Worm (Caenorhabditis elegans) whole organism, young adult: ENCODE results near the gene Y59A8B.21.
A peak's percentile ranks its signal among the peaks of the same experiment; 100 is the strongest.
"Not testable (repeated sequence)": the region's sequence is repeated elsewhere in the genome, so short reads cannot be mapped to it uniquely, and the experiment has no call there.

Source experiments
- B0019.2 ChIP-seq: fragments of 200-800 bp; sonication (Bioruptor generic); conservative IDR thresholded peaks from 2 replicates; pipeline ENCODE4 v1.3.6; 2022; ENCODE audit warnings: missing genetic modification reagents, missing genetic modification characterization, missing compliant biosample characterization
- C17E4.6 ChIP-seq: fragments of 200-800 bp; sonication (Bioruptor generic); IDR thresholded peaks from 2 replicates; pipeline ENCODE4 v1.3.6; 2022; ENCODE audit warnings: missing genetic modification reagents, missing genetic modification characterization, missing compliant biosample characterization
- F10E7.11 ChIP-seq: sonication (generic microtip); optimal IDR thresholded peaks from 2 replicates; lab custom pipeline; 2017; ENCODE audit warnings: mild to moderate bottlenecking, missing genetic modification characterization, moderate library complexity, missing compliant biosample characterization
- F33H1.4 ChIP-seq: fragments of 200-800 bp; sonication (Bioruptor generic); IDR thresholded peaks from 2 replicates; pipeline ENCODE4 v1.3.6; 2022; ENCODE audit warnings: missing genetic modification reagents, missing genetic modification characterization, missing compliant biosample characterization
- F39B2.1 ChIP-seq: fragments of 200-800 bp; sonication (Bioruptor generic); IDR thresholded peaks from 2 replicates; pipeline ENCODE4 v1.3.6; 2022; ENCODE audit warnings: missing genetic modification reagents, missing genetic modification characterization, missing compliant biosample characterization
- F49E8.2 ChIP-seq: sonication (generic microtip); optimal IDR thresholded peaks from 3 replicates; lab custom pipeline; 2017; ENCODE audit warnings: missing genetic modification characterization, mild to moderate bottlenecking, missing compliant biosample characterization, antibody characterized with exemption, moderate library complexity; ENCODE audit not compliant: insufficient read depth
- Y79H2A.3 ChIP-seq: fragments of 200-800 bp; sonication (Bioruptor generic); conservative IDR thresholded peaks from 2 replicates; pipeline ENCODE4 v1.3.6; 2022; ENCODE audit warnings: missing genetic modification reagents, missing genetic modification characterization, missing compliant biosample characterization
- ama-1 ChIP-seq, 3 experiments: fragments of 150-350 bp in 1 of 3; sonication (generic microtip) in 2 of 3; optimal IDR thresholded peaks; 2 replicates each; lab custom pipeline; 2014 to 2018; ENCODE audit warnings: missing biosample characterization in 2 of 3, missing genetic modification characterization in 2 of 3, missing genetic modification reagents in 2 of 3
- attf-6 ChIP-seq: fragments of 200-800 bp; sonication (Bioruptor generic); IDR thresholded peaks from 2 replicates; pipeline ENCODE4 v1.3.6; 2022; ENCODE audit warnings: missing genetic modification reagents, missing genetic modification characterization, missing compliant biosample characterization
- bed-1 ChIP-seq: fragments of 200-800 bp; sonication (Bioruptor generic); IDR thresholded peaks from 2 replicates; pipeline ENCODE4 v1.3.6; 2022; ENCODE audit warnings: missing genetic modification reagents, missing genetic modification characterization, missing compliant biosample characterization
- ccch-3 ChIP-seq: fragments of 200-800 bp; sonication (Bioruptor generic); optimal IDR thresholded peaks from 2 replicates; lab custom pipeline; 2018; ENCODE audit warnings: mild to moderate bottlenecking, missing genetic modification characterization, missing compliant biosample characterization
- cebp-2 ChIP-seq: fragments of 200-800 bp; sonication (Bioruptor generic); IDR thresholded peaks from 2 replicates; pipeline ENCODE4 v1.3.6; 2022; ENCODE audit warnings: missing genetic modification characterization, missing compliant biosample characterization
- ceh-91 ChIP-seq: fragments of 200-800 bp; sonication (Bioruptor generic); IDR thresholded peaks from 2 replicates; pipeline ENCODE4 v1.3.6; 2022; ENCODE audit warnings: missing genetic modification reagents, missing genetic modification characterization, missing compliant biosample characterization
- dpff-1 ChIP-seq: sonication (generic microtip); optimal IDR thresholded peaks from 2 replicates; lab custom pipeline; 2017; ENCODE audit warnings: mild to moderate bottlenecking, missing genetic modification characterization, missing compliant biosample characterization
- ets-4 ChIP-seq: fragments of 200-800 bp; sonication (Bioruptor generic); optimal IDR thresholded peaks from 2 replicates; lab custom pipeline; 2018; ENCODE audit warnings: mild to moderate bottlenecking, missing genetic modification characterization, missing compliant biosample characterization
- gei-17 ChIP-seq: fragments of 200-800 bp; sonication (Bioruptor generic); optimal IDR thresholded peaks from 2 replicates; lab custom pipeline; 2018; ENCODE audit warnings: mild to moderate bottlenecking, missing genetic modification characterization, missing compliant biosample characterization
- hrde-1 ChIP-seq: sonication (generic microtip); optimal IDR thresholded peaks from 2 replicates; lab custom pipeline; 2016; ENCODE audit warnings: missing genetic modification characterization, mild to moderate bottlenecking, missing compliant biosample characterization, moderate library complexity, missing genotype, missing genetic modification reagents, borderline replicate concordance
- let-607 ChIP-seq, 2 experiments: fragments of 200-800 bp in 1 of 2; sonication (Bioruptor generic) in 1 of 2; sonication (generic microtip) in 1 of 2; optimal IDR thresholded peaks; 2 replicates each; lab custom pipeline; 2016 to 2018; ENCODE audit warnings: mild to moderate bottlenecking in 2 of 2, missing compliant biosample characterization in 2 of 2, missing genetic modification characterization in 2 of 2, moderate library complexity in 2 of 2, missing genotype in 1 of 2
- lin-40 ChIP-seq: sonication (generic microtip); optimal IDR thresholded peaks from 2 replicates; lab custom pipeline; 2016; ENCODE audit warnings: missing genetic modification characterization, mild to moderate bottlenecking, missing compliant biosample characterization, missing genotype, missing genetic modification reagents
- madf-10 ChIP-seq: sonication (generic microtip); optimal IDR thresholded peaks from 2 replicates; lab custom pipeline; 2016; ENCODE audit warnings: mild to moderate bottlenecking, missing genetic modification characterization, missing compliant biosample characterization
- madf-6 ChIP-seq: fragments of 200-800 bp; sonication (Bioruptor generic); IDR thresholded peaks from 2 replicates; pipeline ENCODE4 v1.3.6; 2022; ENCODE audit warnings: missing genetic modification reagents, missing genetic modification characterization, missing compliant biosample characterization
- mes-4 ChIP-seq: sonication (generic microtip); optimal IDR thresholded peaks from 2 replicates; lab custom pipeline; 2016; ENCODE audit warnings: missing genotype, missing genetic modification characterization, missing compliant biosample characterization
- mxl-1 ChIP-seq: sonication (generic microtip); optimal IDR thresholded peaks from 2 replicates; lab custom pipeline; 2016; ENCODE audit warnings: missing genetic modification characterization, missing compliant biosample characterization
- pbrm-1 ChIP-seq: fragments of 200-800 bp; sonication (Bioruptor generic); IDR thresholded peaks from 2 replicates; pipeline ENCODE4 v1.3.6; 2022; ENCODE audit warnings: missing genetic modification reagents, missing genetic modification characterization, missing compliant biosample characterization
- pha-4 ChIP-seq: fragments of 150-350 bp; sonication (generic microtip); optimal IDR thresholded peaks from 2 replicates; lab custom pipeline; 2014; ENCODE audit warnings: missing biosample characterization, missing genetic modification reagents, missing genetic modification characterization
- sdz-38 ChIP-seq: sonication (generic microtip); optimal IDR thresholded peaks from 2 replicates; lab custom pipeline; 2016; ENCODE audit warnings: missing genotype, missing genetic modification characterization, missing compliant biosample characterization
- snpc-1.1 ChIP-seq: sonication (generic microtip); optimal IDR thresholded peaks from 2 replicates; lab custom pipeline; 2017; ENCODE audit warnings: missing genetic modification characterization, mild to moderate bottlenecking, missing compliant biosample characterization, antibody characterized with exemption, moderate library complexity, missing genotype, missing genetic modification reagents; ENCODE audit not compliant: insufficient read depth
- snpc-3.4 ChIP-seq: sonication (generic microtip); optimal IDR thresholded peaks from 2 replicates; lab custom pipeline; 2017; ENCODE audit warnings: missing genetic modification characterization, mild to moderate bottlenecking, missing compliant biosample characterization, antibody characterized with exemption, moderate library complexity, missing genotype, missing genetic modification reagents
- somi-1 ChIP-seq: fragments of 200-800 bp; sonication (Bioruptor generic); optimal IDR thresholded peaks from 2 replicates; lab custom pipeline; 2018; ENCODE audit warnings: mild to moderate bottlenecking, missing genetic modification characterization, missing compliant biosample characterization
- tbp1 ChIP-seq: fragments of 200-800 bp; sonication (Bioruptor generic); optimal IDR thresholded peaks from 2 replicates; lab custom pipeline; 2018; ENCODE audit warnings: mild to moderate bottlenecking, missing genetic modification characterization, missing compliant biosample characterization
- tlf-1 ChIP-seq: fragments of 200-800 bp; sonication (Bioruptor generic); optimal IDR thresholded peaks from 2 replicates; lab custom pipeline; 2018; ENCODE audit warnings: mild to moderate bottlenecking, missing genetic modification characterization, missing compliant biosample characterization
- zfh-2 ChIP-seq: fragments of 200-800 bp; sonication (Bioruptor generic); conservative IDR thresholded peaks from 2 replicates; pipeline ENCODE4 v1.3.6; 2022; ENCODE audit warnings: missing genetic modification reagents, missing genetic modification characterization, missing compliant biosample characterization
- ztf-28 ChIP-seq: fragments of 200-800 bp; sonication (Bioruptor generic); IDR thresholded peaks from 2 replicates; pipeline ENCODE4 v1.3.6; 2022; ENCODE audit warnings: missing genetic modification reagents, missing genetic modification characterization, missing compliant biosample characterization

The Y59A8B.21 gene

DNA sequence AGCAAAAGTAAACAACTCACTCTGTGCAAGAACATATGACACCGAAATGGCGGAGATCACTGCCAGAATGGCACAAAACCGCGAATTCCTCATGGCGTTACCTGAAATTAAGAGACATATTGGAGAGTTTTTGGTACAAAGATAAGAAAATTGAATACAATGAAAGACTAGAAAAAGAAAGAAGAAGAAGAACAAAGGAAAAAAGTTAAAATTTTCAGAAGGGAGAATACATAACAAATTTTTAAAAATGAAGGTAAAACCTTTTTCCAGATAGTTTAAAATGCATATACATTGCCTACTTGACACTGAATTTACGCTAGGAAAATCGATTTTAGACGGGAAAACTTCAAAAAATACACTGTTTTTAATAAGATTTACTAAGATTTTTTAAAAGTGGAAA lies 15.2 kb downstream of the Y59A8B.21 start, which contains the start of gene lon-8:
Gene lon-8, minus strand, starts transcription at position 101 of the 400 bp plus-strand sequence.
- no peak for TF ChIP-seq let-607 (tag; optimal IDR thresholded peaks at IDR 0.05; lab: Kevin White, UChicago)
- no peak for TF ChIP-seq somi-1 (GFP tag; lab: Kevin White, UChicago)
- no peak for TF ChIP-seq cebp-2 (GFP tag; lab: Robert Waterston, UW)
- TF ChIP-seq ccch-3 (GFP tag; lab: Kevin White, UChicago) = no peak
- no peak for TF ChIP-seq Y79H2A.3 (GFP tag; lab: Robert Waterston, UW)
- no peak for TF ChIP-seq madf-6 (GFP tag; lab: Robert Waterston, UW)
- no peak for TF ChIP-seq B0019.2 (GFP tag; lab: Robert Waterston, UW)
- no peak for TF ChIP-seq ceh-91
- TF ChIP-seq ama-1 (optimal IDR thresholded peaks at IDR 0.05; lab: Kevin White, UChicago) = no peak
- TF ChIP-seq ama-1 (GFP tag; optimal IDR thresholded peaks at IDR 0.05; lab: Kevin White, UChicago) = no peak
- TF ChIP-seq F49E8.2 (tag; lab: Kevin White, UChicago) = no peak
- no peak for TF ChIP-seq F10E7.11 (tag; lab: Kevin White, UChicago)
- TF ChIP-seq dpff-1 (tag; lab: Kevin White, UChicago) = no peak
- TF ChIP-seq madf-10 (tag; lab: Kevin White, UChicago) = no peak
- no peak for TF ChIP-seq pha-4 (tag; lab: Kevin White, UChicago)
- no peak for TF ChIP-seq mxl-1 (tag; lab: Kevin White, UChicago)
- no peak for TF ChIP-seq tbp1 (GFP tag; lab: Kevin White, UChicago)

DNA sequence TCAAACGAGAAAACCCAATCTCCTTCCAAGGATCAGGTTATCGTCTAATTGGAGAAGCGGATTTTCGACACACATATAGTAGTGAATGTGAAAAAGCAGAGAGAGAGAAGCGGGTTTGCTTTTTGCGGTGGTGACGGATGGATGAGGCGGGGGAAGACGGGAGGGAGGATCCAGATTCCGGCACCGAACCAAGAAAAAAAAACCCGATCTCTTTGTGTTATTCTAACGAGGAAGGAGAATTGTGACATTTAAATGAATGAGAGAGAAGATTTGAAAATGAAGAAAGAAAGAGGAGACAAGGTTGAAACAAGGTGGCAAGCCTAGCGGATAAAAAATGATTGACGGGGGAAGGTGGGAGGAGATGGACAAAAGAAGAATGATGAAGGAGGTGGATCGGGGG lies 17.8 kb downstream of the Y59A8B.21 start:
- TF ChIP-seq attf-6 (no peak), ztf-28 (GFP tag; lab: Robert Waterston, UW) (no peak), pbrm-1 (GFP tag; lab: Robert Waterston, UW) (no peak), F33H1.4 (GFP tag; lab: Robert Waterston, UW) (no peak), sdz-38 (no peak), lin-40 (tag; lab: Kevin White, UChicago) (no peak), C17E4.6 (GFP tag; lab: Robert Waterston, UW) (no peak), hrde-1 (tag; lab: Kevin White, UChicago) (no peak), gei-17 (no peak), mes-4 (tag; lab: Kevin White, UChicago) (no peak), ets-4 (GFP tag; lab: Kevin White, UChicago) (no peak), snpc-1.1 (no peak), snpc-3.4 (tag; lab: Kevin White, UChicago) (no peak)

DNA sequence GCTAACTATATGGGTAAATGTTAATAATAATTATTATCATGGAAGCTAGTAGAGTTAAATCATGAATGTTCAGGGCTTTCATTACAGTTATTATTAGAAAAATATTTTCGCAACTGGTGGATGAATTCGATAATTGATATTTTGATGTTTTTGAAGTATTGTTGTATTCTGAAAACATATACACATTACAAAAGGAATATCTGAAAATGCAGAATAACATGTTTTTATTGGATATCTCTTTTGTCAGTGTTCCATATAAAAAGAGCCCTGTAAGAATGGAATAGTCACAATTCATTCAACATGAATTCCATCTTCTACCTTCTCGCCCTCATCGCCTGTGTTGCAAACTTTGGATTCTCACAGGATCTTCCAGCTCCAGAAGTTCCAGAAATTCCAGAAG lies 20.9 kb downstream of the Y59A8B.21 start, which contains the start of gene Y59A8B.19:
Gene Y59A8B.19, plus strand, starts transcription at position 301 of the 400 bp plus-strand sequence.
- TF ChIP-seq tlf-1; F39B2.1; bed-1 (GFP tag; lab: Robert Waterston, UW): not testable (repeated sequence)

DNA sequence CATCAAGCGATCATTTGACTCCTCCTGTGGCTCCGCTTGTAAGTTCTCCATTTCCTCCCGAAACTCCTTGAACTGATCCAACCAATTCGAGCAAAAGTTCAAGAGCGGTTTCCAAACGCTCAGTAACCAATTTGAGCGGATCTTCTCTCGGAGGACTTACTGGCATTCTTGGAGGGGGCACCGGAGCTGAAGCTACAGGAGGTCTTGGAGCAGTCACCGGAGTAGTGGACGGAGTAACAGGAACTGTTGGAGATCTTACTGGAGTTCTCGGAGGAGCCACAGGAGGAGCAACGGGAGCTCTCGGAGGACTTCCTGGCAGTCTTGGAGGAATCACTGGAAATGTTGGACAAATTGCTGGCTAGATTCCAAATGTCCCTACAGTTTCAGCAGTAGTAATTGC lies 22.6 kb downstream of the Y59A8B.21 start:
- TF ChIP-seq Y79H2A.3 (GFP tag; lab: Robert Waterston, UW) = no peak
- peak; percentile 54; the same call in 1 of the 2 replicates for TF ChIP-seq zfh-2 (GFP tag; lab: Robert Waterston, UW)
